Fruit fly (Drosophila melanogaster): ENCODE results near the gene Der-1.

- TF ChIP-seq HLH54F (GFP tag; optimal IDR thresholded peaks at IDR 0.05), result no peak
- TF ChIP-seq Scr (GFP tag; IDR thresholded peaks at IDR 0.05; ENCODE audit: partially characterized antibody), result no peak
- no peak for TF ChIP-seq h (optimal IDR thresholded peaks at IDR 0.05)
- peak; percentile 48 for TF ChIP-seq CG1603 (tag; optimal IDR thresholded peaks at IDR 0.05)
- no peak for TF ChIP-seq psq (GFP tag; optimal IDR thresholded peaks at IDR 0.05)
- no peak for TF ChIP-seq en (GFP tag; optimal IDR thresholded peaks at IDR 0.05)
- no peak for TF ChIP-seq maf-S (GFP tag; optimal IDR thresholded peaks at IDR 0.05)
- TF ChIP-seq klu (GFP tag; IDR thresholded peaks at IDR 0.05), result no peak
- no peak for TF ChIP-seq Ravus (GFP tag; IDR thresholded peaks at IDR 0.05)
- no peak for TF ChIP-seq Hr78 (GFP tag; optimal IDR thresholded peaks at IDR 0.05)
- TF ChIP-seq cwo (GFP tag; optimal IDR thresholded peaks at IDR 0.05), result no peak
- TF ChIP-seq CG11456 (GFP tag; IDR thresholded peaks at IDR 0.05), result no peak
- TF ChIP-seq Nf-YB (GFP tag; optimal IDR thresholded peaks at IDR 0.05), result no peak
Measured at dm6 chr2L:1960056-1960455, 13.7 kb upstream of the Der-1 start.

All from whole organism, embryonic.